Fruit fly (Drosophila melanogaster) whole organism: ENCODE results near the gene Cpr65Aw.
"Not testable (repeated sequence)": the region's sequence is repeated elsewhere in the genome, so short reads cannot be mapped to it uniquely, and the experiment has no call there.

ENCODE experiments used
- CG8478 ChIP-seq: fragments of >200 bp; optimal IDR thresholded peaks from 2 replicates; lab custom pipeline; 2018; ENCODE audit warnings: inconsistent platforms
- Dll ChIP-seq: fragments of >200 bp; optimal IDR thresholded peaks from 2 replicates; lab custom pipeline; 2017
- EcR ChIP-seq, 2 experiments: fragments of >200 bp; optimal IDR thresholded peaks; 2 replicates each; lab custom pipeline; 2017; ENCODE audit warnings: missing biosample characterization in 2 of 2, missing genetic modification characterization in 2 of 2, missing genetic modification reagents in 2 of 2
- pan ChIP-seq: fragments of >200 bp; optimal IDR thresholded peaks from 2 replicates; lab custom pipeline; 2017
- psq ChIP-seq: fragments of >200 bp; optimal IDR thresholded peaks from 2 replicates; lab custom pipeline; 2017
- usp ChIP-seq: fragments of >200 bp; optimal IDR thresholded peaks from 2 replicates; lab custom pipeline; 2017; ENCODE audit warnings: missing biosample characterization, missing genetic modification characterization, mixed read lengths

The Cpr65Aw gene

DNA sequence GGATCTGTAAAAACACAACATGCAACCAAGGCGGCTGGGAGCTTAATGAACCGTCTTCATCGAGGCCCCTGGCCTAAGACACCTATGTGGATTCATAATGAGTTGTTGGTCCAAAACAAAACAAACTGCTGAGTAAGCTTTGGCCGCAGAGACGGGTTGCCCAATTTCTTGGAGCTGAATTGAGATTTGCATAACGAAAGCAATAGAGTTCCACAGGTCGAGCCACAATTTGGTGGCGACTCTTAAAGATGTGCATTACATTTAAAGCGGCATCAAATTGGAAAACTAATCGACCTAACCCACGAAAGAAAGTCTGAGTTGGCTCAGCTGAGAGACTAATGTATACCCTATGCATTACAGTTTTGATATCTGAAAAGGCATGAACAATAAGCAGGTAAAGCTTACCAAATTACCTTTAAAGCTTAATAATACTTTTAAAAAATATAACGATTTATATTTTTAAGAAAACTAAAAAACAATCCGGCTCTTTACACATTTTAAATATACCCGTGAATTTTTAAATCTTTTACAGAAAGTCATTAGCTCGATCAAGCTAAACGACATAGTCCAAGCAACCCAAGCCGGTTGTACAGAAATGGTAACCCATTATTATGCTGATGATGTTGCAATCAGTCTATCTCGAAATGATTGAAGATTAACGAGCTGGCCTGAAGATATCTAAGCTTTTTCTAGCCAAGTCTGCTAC, 15.3 kb upstream of the Cpr65Aw start, which contains the start of gene CG13297:
TSS of gene CG13297 (minus strand) at position 51 of the 706 bp plus-strand sequence.
- TF ChIP-seq pan (lab: Kevin White, UChicago) (no peak), CG8478 (lab: Kevin White, UChicago) (no peak), EcR (GFP tag; optimal IDR thresholded peaks at IDR 0.05; lab: Kevin White, UChicago) (no peak), usp (no peak), psq (lab: Kevin White, UChicago) (no peak), Dll (lab: Kevin White, UChicago) (no peak)

DNA sequence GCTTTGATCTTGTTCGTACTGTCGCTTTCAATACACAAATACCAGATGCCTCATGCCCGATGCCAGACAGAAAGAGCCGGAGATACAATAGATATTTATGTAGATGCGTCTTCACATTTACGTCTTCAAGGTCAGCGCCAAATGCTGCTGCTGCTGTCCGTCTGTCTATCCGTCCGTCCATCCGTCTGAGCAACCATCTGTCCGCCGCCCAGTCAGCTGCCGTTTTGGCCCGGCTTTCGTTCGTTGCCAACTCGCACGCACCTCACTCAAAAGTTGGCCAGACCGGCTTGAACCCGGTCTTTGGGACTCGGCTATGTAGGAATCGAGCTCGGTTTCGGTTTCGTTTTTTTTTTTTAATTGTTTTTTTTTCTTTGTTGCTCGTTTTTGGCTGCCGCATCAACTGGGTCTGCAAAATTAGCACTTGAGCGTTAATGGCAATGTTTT, 12.8 kb upstream of the Cpr65Aw start:
- TF ChIP-seq pan (lab: Kevin White, UChicago) (no peak), Dll (lab: Kevin White, UChicago) (no peak), EcR (GFP tag; optimal IDR thresholded peaks at IDR 0.05; lab: Kevin White, UChicago) (no peak), usp (no peak), psq (lab: Kevin White, UChicago) (no peak), CG8478 (lab: Kevin White, UChicago) (no peak)

DNA sequence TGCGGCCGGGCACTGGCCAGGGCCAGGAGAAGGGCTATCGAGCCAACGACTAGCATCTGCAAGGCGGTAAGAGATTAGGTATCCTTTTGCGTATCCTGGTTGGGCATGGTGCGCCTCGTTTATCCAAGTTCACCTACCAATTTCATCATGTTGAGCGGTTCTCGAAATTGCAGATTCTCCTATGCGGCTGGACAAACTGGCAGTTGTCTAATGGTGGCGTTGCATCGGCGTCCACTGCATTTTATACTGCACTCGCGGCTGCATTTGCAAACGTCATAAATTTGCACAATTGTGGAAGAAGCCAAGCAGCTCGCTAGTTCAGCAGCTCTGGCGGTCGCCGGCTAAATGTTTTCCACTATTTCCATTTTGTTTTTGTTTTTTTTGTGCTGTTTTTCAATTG, 10.3 kb upstream of the Cpr65Aw start, which contains the start of gene Acp65Aa:
TSS of gene Acp65Aa (minus strand) at position 215 of the 400 bp plus-strand sequence.
- TF ChIP-seq pan (lab: Kevin White, UChicago), result no peak
- TF ChIP-seq Dll (lab: Kevin White, UChicago), result no peak
- no peak for TF ChIP-seq EcR (GFP tag; optimal IDR thresholded peaks at IDR 0.05; lab: Kevin White, UChicago)
- no peak for TF ChIP-seq psq (lab: Kevin White, UChicago)
- TF ChIP-seq usp, result no peak
- no peak for TF ChIP-seq CG8478 (lab: Kevin White, UChicago)

DNA sequence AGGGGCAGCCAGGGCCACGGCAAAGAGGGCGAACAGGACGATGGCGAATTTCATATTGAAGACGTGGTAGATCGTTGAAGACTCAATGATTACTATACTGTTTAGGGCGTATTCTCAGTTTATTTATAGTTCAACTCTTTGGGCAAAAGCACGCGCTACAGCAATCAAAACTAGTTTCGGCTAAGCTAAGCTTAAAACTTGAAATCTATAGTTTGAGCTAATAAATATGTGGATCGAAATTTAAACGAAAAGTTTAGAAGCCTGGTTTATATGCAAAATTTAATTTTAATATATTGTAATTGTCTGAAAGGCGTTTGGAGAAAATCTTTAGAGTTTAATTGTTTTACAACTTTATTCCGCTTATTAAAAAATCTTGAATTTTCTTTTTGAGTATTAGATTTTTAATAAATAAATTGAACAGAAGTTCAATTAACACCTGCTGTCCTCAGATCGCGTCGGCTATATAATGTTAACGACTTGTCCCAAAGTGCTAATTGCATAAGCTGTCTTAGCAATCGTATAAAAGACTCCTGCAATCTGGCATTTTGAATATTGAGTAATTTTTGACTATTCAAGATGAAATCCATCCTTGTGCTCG, 8.6 kb upstream of the Cpr65Aw start, which contains the start of the genes Cpr65Ax2 and Lcp65Aa:
TSS of gene Cpr65Ax2 (minus strand) at position 101 of the 598 bp plus-strand sequence.
TSS of gene Lcp65Aa (plus strand) at position 548 of the 598 bp plus-strand sequence.
- not testable (repeated sequence) for TF ChIP-seq Dll, CG8478, psq (lab: Kevin White, UChicago)

DNA sequence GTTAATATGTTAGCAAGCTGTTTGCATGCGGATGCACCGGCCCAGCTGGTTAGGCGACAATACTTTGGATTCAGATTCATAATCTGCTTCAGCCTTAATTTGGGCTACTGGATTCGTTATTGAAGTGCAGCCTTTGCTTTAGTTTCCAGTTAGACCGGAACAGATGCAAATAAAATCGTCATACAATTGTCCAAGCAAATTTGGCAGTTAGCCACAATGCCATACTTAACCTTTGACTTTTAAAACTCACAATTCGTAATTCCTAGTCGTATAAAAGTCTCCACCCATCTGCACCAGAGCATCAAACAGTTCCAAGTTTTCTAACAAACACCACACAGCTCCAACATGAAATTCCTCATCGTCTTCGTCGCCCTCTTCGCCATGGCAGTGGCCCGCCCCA, 7.0 kb upstream of the Cpr65Aw start, which contains the start of gene Lcp65Ab1:
TSS of gene Lcp65Ab1 (plus strand) at position 301 of the 400 bp plus-strand sequence.
- TF ChIP-seq usp; psq (lab: Kevin White, UChicago); Dll (lab: Kevin White, UChicago): not testable (repeated sequence)

DNA sequence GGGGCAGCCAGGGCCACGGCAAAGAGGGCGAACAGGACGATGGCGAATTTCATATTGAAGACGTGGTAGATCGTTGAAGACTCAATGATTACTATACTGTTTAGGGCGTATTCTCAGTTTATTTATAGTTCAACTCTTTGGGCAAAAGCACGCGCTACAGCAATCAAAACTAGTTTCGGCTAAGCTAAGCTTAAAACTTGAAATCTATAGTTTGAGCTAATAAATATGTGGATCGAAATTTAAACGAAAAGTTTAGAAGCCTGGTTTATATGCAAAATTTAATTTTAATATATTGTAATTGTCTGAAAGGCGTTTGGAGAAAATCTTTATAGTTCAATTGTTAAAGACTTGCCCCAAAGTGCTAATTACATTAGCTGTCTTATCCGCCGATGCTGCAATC, 5.7 kb upstream of the Cpr65Aw start, which contains the start of gene Cpr65Ax1:
TSS of gene Cpr65Ax1 (minus strand) at position 101 of the 400 bp plus-strand sequence.
- not testable (repeated sequence) for TF ChIP-seq pan (lab: Kevin White, UChicago); EcR (GFP tag; optimal IDR thresholded peaks at IDR 0.05; lab: Kevin White, UChicago); usp

DNA sequence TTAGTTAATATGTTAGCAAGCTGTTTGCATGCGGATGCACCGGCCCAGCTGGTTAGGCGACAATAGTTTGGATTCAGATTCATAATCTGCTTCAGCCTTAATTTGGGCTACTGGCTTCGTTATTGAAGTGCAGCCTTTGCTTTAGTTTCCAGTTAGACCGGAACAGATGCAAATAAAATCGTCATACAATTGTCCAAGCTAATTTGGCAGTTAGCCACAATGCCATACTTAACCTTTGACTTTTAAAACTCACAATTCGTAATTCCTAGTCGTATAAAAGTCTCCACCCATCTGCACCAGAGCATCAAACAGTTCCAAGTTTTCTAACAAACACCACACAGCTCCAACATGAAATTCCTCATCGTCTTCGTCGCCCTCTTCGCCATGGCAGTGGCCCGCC, 4.2 kb upstream of the Cpr65Aw start, which contains the start of gene Lcp65Ab2:
TSS of gene Lcp65Ab2 (plus strand) at position 301 of the 400 bp plus-strand sequence.
- TF ChIP-seq CG8478, pan, psq (lab: Kevin White, UChicago): not testable (repeated sequence)

DNA sequence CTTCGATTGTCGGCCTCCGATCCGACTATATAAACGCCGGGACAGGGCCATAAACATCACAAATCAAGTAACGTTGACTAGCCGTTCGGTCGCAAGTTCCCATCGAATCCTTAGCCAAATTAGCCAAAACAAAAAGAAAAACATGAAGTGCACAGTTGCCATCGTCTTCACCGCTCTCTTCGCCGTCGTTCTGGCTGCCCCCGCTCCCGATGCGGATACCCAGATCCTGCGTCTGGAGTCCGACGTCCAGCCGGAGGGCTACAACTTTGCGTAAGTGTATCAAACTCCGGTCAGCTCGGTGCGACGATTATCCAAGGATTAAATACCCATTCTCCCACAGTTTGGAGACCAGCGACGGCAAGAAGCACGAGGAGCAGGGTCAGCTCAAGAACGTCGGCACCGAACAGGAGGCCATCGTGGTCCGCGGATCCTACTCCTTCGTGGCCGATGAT, 2.6 kb upstream of the Cpr65Aw start, which contains the start of gene Lcp65Ac:
TSS of gene Lcp65Ac (plus strand) at position 51 of the 452 bp plus-strand sequence.
- TF ChIP-seq Dll (lab: Kevin White, UChicago) (no peak), pan (lab: Kevin White, UChicago) (no peak), CG8478 (lab: Kevin White, UChicago) (no peak), EcR (GFP tag; optimal IDR thresholded peaks at IDR 0.05; lab: Kevin White, UChicago) (no peak), psq (lab: Kevin White, UChicago) (no peak), usp (no peak)

DNA sequence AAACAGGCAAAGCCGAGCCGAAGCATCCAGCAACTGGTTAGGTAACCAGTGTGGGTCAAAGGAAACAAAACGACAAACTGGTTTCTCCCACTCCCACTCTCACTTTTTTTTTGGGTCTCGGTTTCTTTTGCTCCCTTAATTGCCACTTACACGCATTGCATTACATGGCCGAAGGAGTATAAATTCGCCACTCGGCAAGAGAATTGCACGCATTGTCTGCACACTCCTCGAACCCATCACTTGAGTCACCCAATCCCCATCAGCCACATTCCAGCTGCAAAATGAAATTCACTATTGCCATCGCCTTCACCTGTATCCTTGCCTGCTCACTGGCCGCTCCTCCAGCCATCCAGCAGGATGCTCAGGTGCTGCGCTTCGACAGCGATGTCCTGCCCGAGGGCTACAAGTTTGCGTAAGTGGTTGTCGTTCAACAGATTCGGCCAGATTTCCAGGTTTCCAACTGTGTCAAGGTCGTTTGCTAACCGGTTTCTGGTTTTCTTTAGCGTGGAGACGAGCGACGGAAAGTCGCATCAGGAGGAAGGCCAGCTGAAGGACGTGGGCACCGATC, 1.1 kb upstream of the Cpr65Aw start, which contains the start of gene Lcp65Ad:
TSS of gene Lcp65Ad (plus strand) at position 208 of the 568 bp plus-strand sequence.
- TF ChIP-seq psq (lab: Kevin White, UChicago) (no peak), EcR (GFP tag; optimal IDR thresholded peaks at IDR 0.05; lab: Kevin White, UChicago) (no peak), CG8478 (lab: Kevin White, UChicago) (no peak), Dll (lab: Kevin White, UChicago) (peak; percentile 37)

DNA sequence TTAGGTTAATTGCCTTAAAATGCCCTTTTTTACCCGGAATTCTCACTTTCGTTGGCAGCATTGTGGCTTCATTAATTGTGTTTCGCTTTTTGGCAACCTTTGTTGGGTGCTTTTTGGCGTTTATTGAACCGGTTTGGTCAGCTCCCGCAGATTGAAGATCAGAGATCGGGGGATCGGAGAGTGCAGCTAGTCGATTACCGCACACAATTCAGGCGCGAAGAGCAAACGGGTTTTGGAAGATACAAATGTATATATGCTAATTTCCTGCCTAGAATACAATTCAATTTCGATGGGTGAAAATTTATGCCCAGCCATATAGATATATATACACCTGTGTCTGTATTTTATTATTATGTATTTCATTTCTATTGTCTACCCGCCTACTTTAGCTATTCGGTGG, 675 bp downstream of the Cpr65Aw start:
- TF ChIP-seq pan (lab: Kevin White, UChicago), result no peak
- no peak for TF ChIP-seq psq (lab: Kevin White, UChicago)
- TF ChIP-seq CG8478 (lab: Kevin White, UChicago), result no peak
- TF ChIP-seq EcR (GFP tag; optimal IDR thresholded peaks at IDR 0.05; lab: Kevin White, UChicago), result no peak
- no peak for TF ChIP-seq Dll (lab: Kevin White, UChicago)
- no peak for TF ChIP-seq usp

DNA sequence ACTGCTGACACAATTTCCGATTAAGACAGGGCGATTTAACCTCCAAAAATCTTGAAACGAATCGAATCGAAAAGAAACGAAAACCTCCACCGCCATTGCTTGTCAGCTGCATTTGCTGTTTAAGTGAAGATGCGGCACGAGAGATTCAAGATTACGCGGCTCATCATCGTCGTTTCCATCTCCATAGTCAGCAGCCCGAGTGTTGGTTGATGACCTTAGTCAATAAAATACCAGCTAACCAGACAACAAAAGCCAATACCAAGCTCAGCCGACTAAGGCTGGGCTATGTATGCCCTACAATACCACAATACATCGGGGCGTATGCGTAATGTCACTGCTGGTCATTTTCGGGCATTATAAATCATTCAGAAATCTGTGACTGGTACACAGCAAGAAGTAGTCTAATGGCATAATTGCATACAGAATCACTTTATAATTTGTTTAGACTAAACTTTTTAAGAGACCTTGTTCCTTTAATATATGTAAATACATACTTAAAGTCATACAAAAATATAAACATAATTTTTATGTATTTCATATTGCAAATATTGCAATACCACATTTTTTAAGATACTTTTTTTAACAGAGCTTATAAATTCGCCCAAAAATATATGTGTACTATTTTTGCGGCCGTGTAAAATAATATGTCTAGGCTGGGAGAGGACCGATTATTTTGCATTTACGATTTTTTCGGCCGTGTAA, 1.3 kb downstream of the Cpr65Aw start:
- TF ChIP-seq pan (lab: Kevin White, UChicago) (no peak), CG8478 (lab: Kevin White, UChicago) (no peak), usp (no peak), psq (lab: Kevin White, UChicago) (no peak), EcR (GFP tag; optimal IDR thresholded peaks at IDR 0.05; lab: Kevin White, UChicago) (no peak), Dll (lab: Kevin White, UChicago) (no peak)
